Fruit fly (Drosophila melanogaster): ENCODE results near the gene Tbc1d8-9.

DNA sequence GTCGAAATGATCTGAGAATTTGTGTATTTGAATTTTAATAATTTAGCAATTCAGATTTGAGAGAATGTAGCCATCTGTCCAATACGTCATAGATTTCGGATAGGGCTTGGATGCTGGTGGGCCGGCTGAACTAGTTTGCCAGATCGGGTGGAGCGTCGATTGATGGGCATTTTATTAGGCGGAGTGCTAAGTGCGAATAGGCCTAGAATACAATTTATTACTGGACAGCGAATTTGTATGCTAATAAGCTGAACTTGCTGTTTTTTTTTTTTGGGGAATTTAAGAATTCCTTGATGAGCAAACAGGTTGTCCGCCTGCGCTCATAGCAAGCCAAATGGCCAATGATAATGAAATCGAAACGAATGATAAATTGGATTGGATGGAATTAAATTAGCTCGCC is 44.3 kb downstream of the Tbc1d8-9 start:
- TF ChIP-seq nerfin-1 (tag; optimal IDR thresholded peaks at IDR 0.05), result no peak
- TF ChIP-seq sens (GFP tag), result no peak
- TF ChIP-seq CG1603 (tag; optimal IDR thresholded peaks at IDR 0.05), result no peak
- no peak for TF ChIP-seq CG6791 (GFP tag; IDR thresholded peaks at IDR 0.05; ENCODE audit: partially characterized antibody)
- no peak for TF ChIP-seq Doc2 (GFP tag; IDR thresholded peaks at IDR 0.05)
- TF ChIP-seq jigr1 (GFP tag; IDR thresholded peaks at IDR 0.05), result no peak
- TF ChIP-seq tin (GFP tag; optimal IDR thresholded peaks at IDR 0.05), result no peak
